Fruit fly (Drosophila melanogaster): Measurements from ENCODE around the gene GstT4.

Gene GstT4

dm6 chrX:13383770-13384169, 20.8 kb upstream of the GstT4 start (continued):
- TF ChIP-seq CG10631 (GFP tag; optimal IDR thresholded peaks at IDR 0.05) (peak; percentile 50), Blimp-1 (GFP tag; optimal IDR thresholded peaks at IDR 0.05) (no peak), CG8632 (GFP tag; optimal IDR thresholded peaks at IDR 0.05) (peak; percentile 42), CG11762 (GFP tag; optimal IDR thresholded peaks at IDR 0.05; ENCODE audit: insufficient read depth) (peak; percentile 2), vri (GFP tag; optimal IDR thresholded peaks at IDR 0.05) (peak; percentile 68), CG3032 (tag; optimal IDR thresholded peaks at IDR 0.05) (peak; percentile 15), esn (GFP tag; optimal IDR thresholded peaks at IDR 0.05) (peak; percentile 74), Lpt (GFP tag; optimal IDR thresholded peaks at IDR 0.05) (peak; percentile 62), Met (GFP tag; optimal IDR thresholded peaks at IDR 0.05) (peak; percentile 74), CG11294 (GFP tag; IDR thresholded peaks at IDR 0.05) (no peak), Eip93F (GFP tag; optimal IDR thresholded peaks at IDR 0.05) (no peak), CG6808 (GFP tag; optimal IDR thresholded peaks at IDR 0.05) (peak; percentile 59)

dm6 chrX:13384177-13384576, 20.4 kb upstream of the GstT4 start:
- TF ChIP-seq acj6 (GFP tag; optimal IDR thresholded peaks at IDR 0.05): no peak
- no peak for TF ChIP-seq Hr4 (GFP tag; optimal IDR thresholded peaks at IDR 0.05)
- no peak for TF ChIP-seq esn (GFP tag; optimal IDR thresholded peaks at IDR 0.05)
- no peak for TF ChIP-seq CG6163 (GFP tag; IDR thresholded peaks at IDR 0.05)
- no peak for TF ChIP-seq Ets96B (tag; optimal IDR thresholded peaks at IDR 0.05)

dm6 chrX:13384583-13385342, 19.8 kb upstream of the GstT4 start, which contains the start of the genes Rbp1-like and Tim9a:
Gene Rbp1-like (minus strand): TSS chrX:13384877.
Gene Tim9a (plus strand): TSS chrX:13385210.
- TF ChIP-seq CG10631 (GFP tag; optimal IDR thresholded peaks at IDR 0.05): peak; percentile 64
- TF ChIP-seq fkh (GFP tag; optimal IDR thresholded peaks at IDR 0.05): peak; percentile 11
- no peak for TF ChIP-seq CG15336 (GFP tag; IDR thresholded peaks at IDR 0.05)
- TF ChIP-seq CG1621 (tag; optimal IDR thresholded peaks at IDR 0.05): no peak
- TF ChIP-seq Met (GFP tag; optimal IDR thresholded peaks at IDR 0.05): peak; percentile 55
- peak; percentile 43 for TF ChIP-seq achi (GFP tag; optimal IDR thresholded peaks at IDR 0.05)
- peak; percentile 35 for TF ChIP-seq Smox (GFP tag; optimal IDR thresholded peaks at IDR 0.05)
- TF ChIP-seq CG8632 (GFP tag; optimal IDR thresholded peaks at IDR 0.05): peak; percentile 35
- TF ChIP-seq CG6808 (GFP tag; optimal IDR thresholded peaks at IDR 0.05): peak; percentile 7
- no peak for TF ChIP-seq Hr38 (GFP tag; optimal IDR thresholded peaks at IDR 0.05)
- TF ChIP-seq CG3919 (GFP tag; optimal IDR thresholded peaks at IDR 0.05): peak; percentile 40
- TF ChIP-seq svp (GFP tag): peak; percentile 69
- TF ChIP-seq Blimp-1 (GFP tag; optimal IDR thresholded peaks at IDR 0.05): no peak
- TF ChIP-seq CG3032 (tag; optimal IDR thresholded peaks at IDR 0.05): peak; percentile 22
- TF ChIP-seq OdsH (GFP tag; optimal IDR thresholded peaks at IDR 0.05): peak; percentile 26
- peak; percentile 3 for TF ChIP-seq Hr39 (GFP tag; optimal IDR thresholded peaks at IDR 0.05)
- TF ChIP-seq Eip78C (GFP tag): peak; percentile 71
- peak; percentile 34 for TF ChIP-seq CG34406 (GFP tag; optimal IDR thresholded peaks at IDR 0.05)
- TF ChIP-seq Ets21C (GFP tag; optimal IDR thresholded peaks at IDR 0.05): peak; percentile 21
- no peak for TF ChIP-seq CG11762 (GFP tag; optimal IDR thresholded peaks at IDR 0.05; ENCODE audit: insufficient read depth)
- TF ChIP-seq CG11902 (GFP tag; optimal IDR thresholded peaks at IDR 0.05): no peak
- no peak for TF ChIP-seq fd85E (GFP tag; optimal IDR thresholded peaks at IDR 0.05)
- TF ChIP-seq eg (GFP tag; IDR thresholded peaks at IDR 0.05): no peak
- peak; percentile 8 for TF ChIP-seq CG6792 (GFP tag; optimal IDR thresholded peaks at IDR 0.05)
- TF ChIP-seq Sox102F (GFP tag; optimal IDR thresholded peaks at IDR 0.05): peak; percentile 31
- TF ChIP-seq acj6 (GFP tag; optimal IDR thresholded peaks at IDR 0.05): peak; percentile 52
- peak; percentile 13 for TF ChIP-seq Eip75B (GFP tag; optimal IDR thresholded peaks at IDR 0.05)
- TF ChIP-seq esn (GFP tag; optimal IDR thresholded peaks at IDR 0.05): peak; percentile 52
- TF ChIP-seq lz (GFP tag; optimal IDR thresholded peaks at IDR 0.05): peak; percentile 52
- peak; percentile 59 for TF ChIP-seq vri (GFP tag; optimal IDR thresholded peaks at IDR 0.05)
- peak; percentile 2 for TF ChIP-seq topi (GFP tag; optimal IDR thresholded peaks at IDR 0.05)
- no peak for TF ChIP-seq CG6854 (GFP tag; optimal IDR thresholded peaks at IDR 0.05)
- peak; percentile 14 for TF ChIP-seq CG32006 (GFP tag; optimal IDR thresholded peaks at IDR 0.05)
- TF ChIP-seq Ets96B (tag; optimal IDR thresholded peaks at IDR 0.05): no peak
- TF ChIP-seq CG10669 (GFP tag; optimal IDR thresholded peaks at IDR 0.05): peak; percentile 14
- TF ChIP-seq dsx (GFP tag; optimal IDR thresholded peaks at IDR 0.05; ENCODE audit: poor library complexity, severe bottlenecking): no peak
- no peak for TF ChIP-seq net (GFP tag; optimal IDR thresholded peaks at IDR 0.05)
- peak; percentile 12 for TF ChIP-seq Hr4 (GFP tag; optimal IDR thresholded peaks at IDR 0.05)
- TF ChIP-seq ss (GFP tag; optimal IDR thresholded peaks at IDR 0.05): peak in 1 of 2 experiments; percentile 60
- TF ChIP-seq Eip93F (GFP tag; optimal IDR thresholded peaks at IDR 0.05): peak; percentile 8
- peak; percentile 37 for TF ChIP-seq pdm3 (GFP tag; optimal IDR thresholded peaks at IDR 0.05)
